Fruit fly (Drosophila melanogaster) whole organism, prepupa: ENCODE results near the gene CG13073.
A peak's percentile ranks its signal among the peaks of the same experiment; 100 is the strongest.

Experiments used
- Blimp-1 ChIP-seq: fragments of 200-800 bp; sonication (Bioruptor generic); optimal IDR thresholded peaks from 3 replicates; lab custom pipeline; 2017; ENCODE audit warnings: missing biosample characterization, missing genetic modification characterization, mild to moderate bottlenecking, moderate library complexity, missing genetic modification reagents
- CG10631 ChIP-seq: fragments of 200-800 bp; sonication (Bioruptor generic); optimal IDR thresholded peaks from 2 replicates; lab custom pipeline; 2016; ENCODE audit warnings: missing biosample characterization, missing genetic modification characterization
- CG10669 ChIP-seq: fragments of 200-800 bp; sonication (Bioruptor generic); optimal IDR thresholded peaks from 3 replicates; lab custom pipeline; 2018; ENCODE audit warnings: missing biosample characterization, mild to moderate bottlenecking, missing genetic modification characterization, moderate library complexity
- CG11294 ChIP-seq: fragments of 200-800 bp; sonication (Bioruptor generic); IDR thresholded peaks from 2 replicates; pipeline ENCODE4 v1.3.6; 2022; ENCODE audit warnings: missing biosample characterization, missing genetic modification characterization
- CG11762 ChIP-seq: fragments of 200-800 bp; sonication (Bioruptor generic); optimal IDR thresholded peaks from 3 replicates; lab custom pipeline; 2016; ENCODE audit warnings: missing biosample characterization, missing genetic modification characterization; ENCODE audit not compliant: insufficient read depth
- CG11902 ChIP-seq: fragments of 200-800 bp; sonication (Bioruptor generic); optimal IDR thresholded peaks from 3 replicates; lab custom pipeline; 2016; ENCODE audit warnings: missing biosample characterization, missing genetic modification characterization
- CG15336 ChIP-seq: fragments of 200-800 bp; sonication (Bioruptor generic); IDR thresholded peaks from 2 replicates; pipeline ENCODE4 v1.3.6; 2022; ENCODE audit warnings: missing biosample characterization, missing genetic modification characterization
- CG1621 ChIP-seq: fragments of 200-800 bp; sonication (Bioruptor generic); optimal IDR thresholded peaks from 3 replicates; lab custom pipeline; 2018; ENCODE audit warnings: missing biosample characterization, mild to moderate bottlenecking, missing genetic modification characterization
- CG16779 ChIP-seq: fragments of 200-800 bp; sonication (Bioruptor generic); optimal IDR thresholded peaks from 3 replicates; lab custom pipeline; 2017; ENCODE audit warnings: missing biosample characterization, mild to moderate bottlenecking, missing genetic modification characterization
- CG3032 ChIP-seq: fragments of 200-800 bp; optimal IDR thresholded peaks from 2 replicates; lab custom pipeline; 2019; ENCODE audit warnings: missing biosample characterization, mild to moderate bottlenecking, missing genetic modification characterization, moderate library complexity
- CG31627 ChIP-seq: fragments of 200-800 bp; sonication (Bioruptor generic); optimal IDR thresholded peaks from 3 replicates; lab custom pipeline; 2016; ENCODE audit warnings: missing biosample characterization, missing genetic modification characterization
- CG34406 ChIP-seq: fragments of 200-800 bp; sonication (Bioruptor generic); optimal IDR thresholded peaks from 3 replicates; lab custom pipeline; 2016; ENCODE audit warnings: missing biosample characterization, missing genetic modification characterization
- CG3919 ChIP-seq: fragments of 200-800 bp; sonication (Bioruptor generic); optimal IDR thresholded peaks from 3 replicates; lab custom pipeline; 2016; ENCODE audit warnings: missing biosample characterization, missing genetic modification characterization
- CG6163 ChIP-seq: fragments of 200-800 bp; sonication (Bioruptor generic); IDR thresholded peaks from 3 replicates; pipeline ENCODE4 v1.3.6; 2022; ENCODE audit warnings: missing biosample characterization, missing genetic modification characterization
- CG6854 ChIP-seq: fragments of 200-800 bp; sonication (Bioruptor generic); optimal IDR thresholded peaks from 2 replicates; lab custom pipeline; 2017; ENCODE audit warnings: missing biosample characterization, mild to moderate bottlenecking, missing genetic modification characterization
- CG7368 ChIP-seq: fragments of 200-800 bp; sonication (Bioruptor generic); optimal IDR thresholded peaks from 3 replicates; lab custom pipeline; 2016; ENCODE audit warnings: missing biosample characterization, missing genetic modification characterization
- CG8119 ChIP-seq: fragments of 200-800 bp; sonication (Bioruptor generic); IDR thresholded peaks from 3 replicates; pipeline ENCODE4 v1.3.6; 2022; ENCODE audit warnings: missing biosample characterization, missing genetic modification characterization
- CG8319 ChIP-seq: fragments of 200-800 bp; sonication (Bioruptor generic); optimal IDR thresholded peaks from 3 replicates; lab custom pipeline; 2016; ENCODE audit warnings: missing biosample characterization, missing genetic modification characterization
- CG9139 ChIP-seq: fragments of 200-800 bp; sonication (Bioruptor generic); optimal IDR thresholded peaks from 3 replicates; lab custom pipeline; 2017; ENCODE audit warnings: missing biosample characterization, mild to moderate bottlenecking, missing genetic modification characterization
- Eip75B ChIP-seq: fragments of 200-800 bp; sonication (Bioruptor generic); optimal IDR thresholded peaks from 3 replicates; lab custom pipeline; 2016; ENCODE audit warnings: missing biosample characterization, missing genetic modification characterization
- Eip78C ChIP-seq: fragments of 200-800 bp; sonication (Bioruptor generic); peaks from one replicate; lab custom pipeline; 2016; ENCODE audit warnings: missing biosample characterization, missing genetic modification characterization
- Eip93F ChIP-seq: fragments of 200-800 bp; sonication (Bioruptor generic); optimal IDR thresholded peaks from 2 replicates; lab custom pipeline; 2016; ENCODE audit warnings: missing biosample characterization, mild to moderate bottlenecking, missing genetic modification characterization
- Ets21C ChIP-seq: fragments of 200-800 bp; sonication (Bioruptor generic); optimal IDR thresholded peaks from 3 replicates; lab custom pipeline; 2016; ENCODE audit warnings: missing biosample characterization, missing genetic modification characterization
- Ets96B ChIP-seq: fragments of 200-800 bp; optimal IDR thresholded peaks from 2 replicates; lab custom pipeline; 2019; ENCODE audit warnings: missing biosample characterization, mild to moderate bottlenecking, missing genetic modification characterization, moderate library complexity
- Gug ChIP-seq: fragments of 200-800 bp; sonication (Bioruptor generic); IDR thresholded peaks from 2 replicates; pipeline ENCODE4 v1.3.6; 2022; ENCODE audit warnings: missing biosample characterization, missing genetic modification characterization
- Hr38 ChIP-seq: sonication (Bioruptor generic); optimal IDR thresholded peaks from 2 replicates; lab custom pipeline; 2016; ENCODE audit warnings: missing biosample characterization, missing genetic modification characterization
- Hr39 ChIP-seq: fragments of 200-800 bp; sonication (Bioruptor generic); optimal IDR thresholded peaks from 2 replicates; lab custom pipeline; 2016; ENCODE audit warnings: missing biosample characterization, missing genetic modification characterization
- Hr4 ChIP-seq: fragments of 200-800 bp; sonication (Bioruptor generic); optimal IDR thresholded peaks from 3 replicates; lab custom pipeline; 2016; ENCODE audit warnings: missing biosample characterization, missing genetic modification characterization
- Lpt ChIP-seq: fragments of 200-800 bp; sonication (Bioruptor generic); optimal IDR thresholded peaks from 3 replicates; lab custom pipeline; 2016; ENCODE audit warnings: missing biosample characterization, missing genetic modification characterization
- Met ChIP-seq: fragments of 200-800 bp; sonication (Bioruptor generic); optimal IDR thresholded peaks from 3 replicates; lab custom pipeline; 2016; ENCODE audit warnings: missing biosample characterization, missing genetic modification characterization
- OdsH ChIP-seq: fragments of 200-800 bp; sonication (Bioruptor generic); optimal IDR thresholded peaks from 3 replicates; lab custom pipeline; 2016; ENCODE audit warnings: missing biosample characterization, missing genetic modification characterization
- Sox102F ChIP-seq: fragments of 200-800 bp; sonication (Bioruptor generic); optimal IDR thresholded peaks from 2 replicates; lab custom pipeline; 2016; ENCODE audit warnings: missing biosample characterization, mild to moderate bottlenecking, missing genetic modification characterization
- Sox14 ChIP-seq: fragments of 200-800 bp; sonication (Bioruptor generic); optimal IDR thresholded peaks from 3 replicates; lab custom pipeline; 2016; ENCODE audit warnings: missing biosample characterization, missing genetic modification characterization
- Sox15 ChIP-seq: fragments of 200-800 bp; sonication (Bioruptor generic); optimal IDR thresholded peaks from 3 replicates; lab custom pipeline; 2016; ENCODE audit warnings: missing biosample characterization, missing genetic modification characterization
- achi ChIP-seq: fragments of 200-800 bp; sonication (Bioruptor generic); optimal IDR thresholded peaks from 3 replicates; lab custom pipeline; 2016; ENCODE audit warnings: missing biosample characterization, missing genetic modification characterization
- acj6 ChIP-seq: fragments of 200-800 bp; sonication (Bioruptor generic); optimal IDR thresholded peaks from 3 replicates; lab custom pipeline; 2016; ENCODE audit warnings: missing biosample characterization, missing genetic modification characterization
- cyc ChIP-seq: fragments of 200-800 bp; sonication (Bioruptor generic); optimal IDR thresholded peaks from 3 replicates; lab custom pipeline; 2016; ENCODE audit warnings: missing biosample characterization, missing genetic modification characterization
- dsx ChIP-seq: fragments of 200-800 bp; optimal IDR thresholded peaks from 3 replicates; lab custom pipeline; 2019; ENCODE audit warnings: missing biosample characterization, mild to moderate bottlenecking, missing genetic modification characterization, moderate library complexity; ENCODE audit not compliant: poor library complexity, severe bottlenecking
- eg ChIP-seq: fragments of 200-800 bp; sonication (Bioruptor generic); IDR thresholded peaks from 3 replicates; pipeline ENCODE4 v1.3.6; 2022; ENCODE audit warnings: missing biosample characterization, missing genetic modification characterization
- esn ChIP-seq: fragments of 200-800 bp; sonication (Bioruptor generic); optimal IDR thresholded peaks from 2 replicates; lab custom pipeline; 2016; ENCODE audit warnings: missing biosample characterization, mild to moderate bottlenecking, missing genetic modification characterization, moderate library complexity
- fd59A ChIP-seq: fragments of 200-800 bp; sonication (Bioruptor generic); optimal IDR thresholded peaks from 2 replicates; lab custom pipeline; 2017; ENCODE audit warnings: missing biosample characterization, mild to moderate bottlenecking, missing genetic modification characterization, missing genetic modification reagents
- fd85E ChIP-seq: fragments of 200-800 bp; sonication (Bioruptor generic); optimal IDR thresholded peaks from 3 replicates; lab custom pipeline; 2016; ENCODE audit warnings: missing biosample characterization, missing genetic modification characterization
- fkh ChIP-seq: fragments of 200-800 bp; sonication (Bioruptor generic); optimal IDR thresholded peaks from 3 replicates; lab custom pipeline; 2017; ENCODE audit warnings: missing biosample characterization, mild to moderate bottlenecking, missing genetic modification characterization, moderate library complexity
- lz ChIP-seq: fragments of 200-800 bp; sonication (Bioruptor generic); optimal IDR thresholded peaks from 3 replicates; lab custom pipeline; 2016; ENCODE audit warnings: missing biosample characterization, missing genetic modification characterization
- net ChIP-seq: fragments of 200-800 bp; sonication (Bioruptor generic); optimal IDR thresholded peaks from 3 replicates; lab custom pipeline; 2016; ENCODE audit warnings: missing biosample characterization, missing genetic modification characterization
- salr ChIP-seq, 2 experiments: fragments of 200-800 bp; sonication (Bioruptor generic); optimal IDR thresholded peaks; 3 replicates each; lab custom pipeline; 2016 to 2018; ENCODE audit warnings: missing biosample characterization in 2 of 2, missing genetic modification characterization in 2 of 2, mild to moderate bottlenecking in 1 of 2
- spab ChIP-seq: fragments of 200-800 bp; sonication (Bioruptor generic); optimal IDR thresholded peaks from 2 replicates; lab custom pipeline; 2017; ENCODE audit warnings: missing biosample characterization, mild to moderate bottlenecking, missing genetic modification characterization, missing genetic modification reagents
- ss ChIP-seq, 2 experiments: fragments of 200-800 bp; sonication (Bioruptor generic); optimal IDR thresholded peaks; 2 replicates in 1 of 2; 3 replicates in 1 of 2; lab custom pipeline; 2017 to 2018; ENCODE audit warnings: mild to moderate bottlenecking in 2 of 2, missing biosample characterization in 2 of 2, missing genetic modification characterization in 2 of 2, moderate library complexity in 1 of 2
- svp ChIP-seq: fragments of 200-800 bp; sonication (Bioruptor generic); peaks from one replicate; lab custom pipeline; 2016; ENCODE audit warnings: missing biosample characterization, missing genetic modification characterization
- topi ChIP-seq: fragments of 200-800 bp; sonication (Bioruptor generic); optimal IDR thresholded peaks from 3 replicates; lab custom pipeline; 2016; ENCODE audit warnings: missing biosample characterization, missing genetic modification characterization
- vri ChIP-seq: fragments of 200-800 bp; sonication (Bioruptor generic); optimal IDR thresholded peaks from 3 replicates; lab custom pipeline; 2016; ENCODE audit warnings: missing biosample characterization, mild to moderate bottlenecking, missing genetic modification characterization

The CG13073 gene

DNA sequence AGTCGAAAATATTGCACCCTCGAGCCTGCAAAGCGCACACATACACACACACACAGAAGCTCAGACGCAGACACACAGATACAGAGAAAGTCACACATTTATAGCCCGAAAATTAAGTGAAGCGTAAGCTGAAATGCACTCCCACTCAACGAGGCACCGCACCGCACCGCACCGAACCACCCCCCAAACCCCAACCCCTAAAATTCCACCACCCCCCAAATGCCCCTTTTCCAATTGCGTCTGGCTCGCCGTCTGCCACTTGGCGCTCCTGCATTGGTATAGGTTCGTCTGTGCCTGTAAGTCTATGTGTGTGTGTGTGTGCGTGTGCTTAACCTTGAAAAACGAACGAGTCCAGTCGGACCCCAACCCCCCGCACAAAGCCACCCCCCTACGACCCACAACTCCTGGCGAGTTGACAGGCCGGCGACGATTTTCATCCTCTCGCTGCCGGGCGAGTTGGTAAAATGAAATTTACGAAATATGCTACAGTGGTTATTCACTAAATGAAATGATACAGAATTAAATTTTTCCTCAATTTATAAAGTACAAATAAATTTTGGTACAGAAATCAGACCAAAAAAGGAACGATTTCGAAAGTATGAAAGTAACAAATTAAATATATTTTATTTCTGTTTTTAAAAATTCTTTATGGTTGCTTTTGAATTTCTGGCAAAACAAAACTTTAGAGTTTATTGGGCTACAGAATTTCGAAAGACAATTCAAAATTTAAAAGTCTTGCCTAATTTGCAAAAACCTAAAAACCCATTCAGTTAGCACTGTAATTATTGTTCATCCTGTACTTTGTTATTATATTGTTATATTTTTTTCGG, 34.3 kb downstream of the CG13073 start:
- TF ChIP-seq CG10631 (GFP tag; lab: Kevin White, UChicago), result peak; percentile 36
- no peak for TF ChIP-seq fd85E (GFP tag; lab: Kevin White, UChicago)
- no peak for TF ChIP-seq CG15336 (GFP tag; lab: Robert Waterston, UW)
- no peak for TF ChIP-seq CG11294
- TF ChIP-seq CG3032, result no peak
- TF ChIP-seq Blimp-1, result no peak
- TF ChIP-seq ss (GFP tag; optimal IDR thresholded peaks at IDR 0.05; lab: Kevin White, UChicago), result peak in 1 of 2 experiments; percentile 14
- peak; percentile 37 for TF ChIP-seq CG10669 (GFP tag; lab: Kevin White, UChicago)
- peak; percentile 89 for TF ChIP-seq Eip78C (GFP tag; lab: Kevin White, UChicago)
- TF ChIP-seq Met (GFP tag; lab: Kevin White, UChicago), result peak; percentile 76
- TF ChIP-seq dsx (GFP tag; lab: Kevin White, UChicago), result peak; percentile 6
- no peak for TF ChIP-seq Eip93F (GFP tag; lab: Kevin White, UChicago)
- TF ChIP-seq CG16779 (tag; lab: Kevin White, UChicago), result no peak
- peak in 1 of 2 experiments; percentile 9 for TF ChIP-seq salr (GFP tag; optimal IDR thresholded peaks at IDR 0.05; lab: Kevin White, UChicago)
- TF ChIP-seq eg (GFP tag; lab: Robert Waterston, UW), result no peak
- peak; percentile 48 for TF ChIP-seq CG31627 (GFP tag; lab: Kevin White, UChicago)
- TF ChIP-seq acj6 (GFP tag; lab: Kevin White, UChicago), result peak; percentile 57
- TF ChIP-seq CG3919 (GFP tag; lab: Kevin White, UChicago), result peak; percentile 32
- TF ChIP-seq CG9139 (GFP tag; lab: Kevin White, UChicago), result no peak
- TF ChIP-seq Sox102F (GFP tag; lab: Kevin White, UChicago), result peak; percentile 62
- peak; percentile 18 for TF ChIP-seq fd59A (GFP tag; lab: Kevin White, UChicago)
- no peak for TF ChIP-seq CG8119 (GFP tag; lab: Robert Waterston, UW)
- TF ChIP-seq CG1621 (tag; lab: Kevin White, UChicago), result no peak
- TF ChIP-seq Lpt (GFP tag; lab: Kevin White, UChicago), result no peak
- no peak for TF ChIP-seq fkh (GFP tag; lab: Kevin White, UChicago)
- TF ChIP-seq Hr39 (GFP tag; lab: Kevin White, UChicago), result peak; percentile 54
- no peak for TF ChIP-seq CG6854 (GFP tag; lab: Kevin White, UChicago)
- TF ChIP-seq CG7368 (GFP tag; lab: Kevin White, UChicago), result no peak
- peak; percentile 75 for TF ChIP-seq topi (GFP tag; lab: Kevin White, UChicago)
- no peak for TF ChIP-seq Gug (GFP tag; lab: Robert Waterston, UW)
- TF ChIP-seq svp (GFP tag; lab: Kevin White, UChicago), result peak; percentile 89
- TF ChIP-seq cyc, result peak; percentile 63
- peak; percentile 57 for TF ChIP-seq CG34406 (GFP tag; lab: Kevin White, UChicago)
- peak; percentile 29 for TF ChIP-seq Ets21C (GFP tag; lab: Kevin White, UChicago)
- TF ChIP-seq Sox14 (GFP tag; lab: Kevin White, UChicago), result peak; percentile 31
- no peak for TF ChIP-seq CG11902 (GFP tag; lab: Kevin White, UChicago)
- peak; percentile 34 for TF ChIP-seq lz (GFP tag; lab: Kevin White, UChicago)
- TF ChIP-seq spab, result peak; percentile 15
- no peak for TF ChIP-seq CG6163 (GFP tag; lab: Robert Waterston, UW)
- peak; percentile 45 for TF ChIP-seq achi (GFP tag; lab: Kevin White, UChicago)
- TF ChIP-seq CG8319, result no peak
- TF ChIP-seq OdsH (GFP tag; lab: Kevin White, UChicago), result peak; percentile 59
- TF ChIP-seq Sox15, result peak; percentile 42
- TF ChIP-seq CG11762 (GFP tag; lab: Kevin White, UChicago), result peak; percentile 28
- peak; percentile 33 for TF ChIP-seq Ets96B (tag; lab: Kevin White, UChicago)
- peak; percentile 10 for TF ChIP-seq net
- TF ChIP-seq Eip75B (GFP tag; lab: Kevin White, UChicago), result peak; percentile 26
- peak; percentile 72 for TF ChIP-seq esn (GFP tag; lab: Kevin White, UChicago)
- TF ChIP-seq vri (GFP tag; lab: Kevin White, UChicago), result peak; percentile 23
- TF ChIP-seq Hr4, result no peak
- TF ChIP-seq Hr38 (GFP tag; lab: Kevin White, UChicago), result no peak
